Worm (Caenorhabditis elegans) whole organism, late embryonic: Measurements from ENCODE around the gene ZC239.22.
A peak's percentile ranks its signal among the peaks of the same experiment; 100 is the strongest.
"Not testable (repeated sequence)": the region's sequence is repeated elsewhere in the genome, so short reads cannot be mapped to it uniquely, and the experiment has no call there.

Source experiments
- C08G9.2 ChIP-seq: sonication (generic microtip); optimal IDR thresholded peaks from 2 replicates; lab custom pipeline; 2016; ENCODE audit warnings: mild to moderate bottlenecking, missing genetic modification characterization, moderate library complexity, missing compliant biosample characterization
- K02D7.2 ChIP-seq: sonication (generic microtip); optimal IDR thresholded peaks from 2 replicates; lab custom pipeline; 2017; ENCODE audit warnings: mild to moderate bottlenecking, missing genetic modification characterization, missing compliant biosample characterization
- K09A11.1 ChIP-seq: sonication (generic microtip); optimal IDR thresholded peaks from 2 replicates; lab custom pipeline; 2017; ENCODE audit warnings: antibody characterized with exemption, mild to moderate bottlenecking, missing genetic modification characterization, missing compliant biosample characterization; ENCODE audit not compliant: insufficient read depth
- ahr-1 ChIP-seq: sonication (generic microtip); optimal IDR thresholded peaks from 2 replicates; lab custom pipeline; 2016; ENCODE audit warnings: missing genetic modification characterization, missing compliant biosample characterization
- ceh-14 ChIP-seq: sonication (generic microtip); optimal IDR thresholded peaks from 2 replicates; lab custom pipeline; 2016; ENCODE audit warnings: missing genotype, missing genetic modification characterization, missing compliant biosample characterization
- ceh-19 ChIP-seq: fragments of 200-800 bp; sonication (Bioruptor generic); optimal IDR thresholded peaks from 2 replicates; lab custom pipeline; 2018; ENCODE audit warnings: mild to moderate bottlenecking, missing genetic modification characterization, missing compliant biosample characterization
- ceh-22 ChIP-seq: sonication (generic microtip); optimal IDR thresholded peaks from 2 replicates; lab custom pipeline; 2017; ENCODE audit warnings: missing biosample characterization, missing genetic modification characterization
- ceh-31 ChIP-seq: sonication (generic microtip); optimal IDR thresholded peaks from 2 replicates; lab custom pipeline; 2016; ENCODE audit warnings: missing genetic modification characterization, missing compliant biosample characterization
- ceh-6 ChIP-seq: fragments of 200-800 bp; sonication (Bioruptor generic); optimal IDR thresholded peaks from 2 replicates; lab custom pipeline; 2018; ENCODE audit warnings: mild to moderate bottlenecking, missing genetic modification characterization, missing compliant biosample characterization
- ceh-9 ChIP-seq: sonication (generic microtip); optimal IDR thresholded peaks from 2 replicates; lab custom pipeline; 2016; ENCODE audit warnings: mild to moderate bottlenecking, missing genetic modification characterization, inconsistent platforms, missing compliant biosample characterization
- che-1 ChIP-seq: sonication (generic microtip); optimal IDR thresholded peaks from 2 replicates; lab custom pipeline; 2016; ENCODE audit warnings: mild to moderate bottlenecking, missing genetic modification characterization, missing compliant biosample characterization
- dmd-4 ChIP-seq: sonication (generic microtip); optimal IDR thresholded peaks from 2 replicates; lab custom pipeline; 2016; ENCODE audit warnings: borderline replicate concordance, missing genetic modification characterization, missing compliant biosample characterization
- ets-4 ChIP-seq: sonication (generic microtip); optimal IDR thresholded peaks from 2 replicates; lab custom pipeline; 2016; ENCODE audit warnings: missing genetic modification characterization, missing compliant biosample characterization
- fax-1 ChIP-seq: sonication (generic microtip); optimal IDR thresholded peaks from 2 replicates; lab custom pipeline; 2016; ENCODE audit warnings: missing genotype, missing genetic modification characterization, missing compliant biosample characterization
- gmeb-2 ChIP-seq: sonication (generic microtip); optimal IDR thresholded peaks from 2 replicates; lab custom pipeline; 2016; ENCODE audit warnings: missing genetic modification characterization, inconsistent platforms, missing compliant biosample characterization
- hlh-13 ChIP-seq: fragments of 200-800 bp; sonication (Bioruptor generic); optimal IDR thresholded peaks from 2 replicates; lab custom pipeline; 2018; ENCODE audit warnings: mild to moderate bottlenecking, missing genetic modification characterization, missing compliant biosample characterization
- hlh-15 ChIP-seq: sonication (generic microtip); optimal IDR thresholded peaks from 2 replicates; lab custom pipeline; 2016; ENCODE audit warnings: missing genetic modification characterization, missing compliant biosample characterization
- hlh-6 ChIP-seq: sonication (generic microtip); optimal IDR thresholded peaks from 2 replicates; lab custom pipeline; 2016; ENCODE audit warnings: missing genotype, missing genetic modification characterization, missing compliant biosample characterization
- mec-3 ChIP-seq: sonication (generic microtip); optimal IDR thresholded peaks from 2 replicates; lab custom pipeline; 2016; ENCODE audit warnings: borderline replicate concordance, missing genetic modification characterization, missing compliant biosample characterization
- npax-4 ChIP-seq: sonication (generic microtip); optimal IDR thresholded peaks from 2 replicates; lab custom pipeline; 2016; ENCODE audit warnings: missing genetic modification characterization, missing compliant biosample characterization
- odd-2 ChIP-seq: sonication (generic microtip); optimal IDR thresholded peaks from 2 replicates; lab custom pipeline; 2017; ENCODE audit warnings: antibody characterized with exemption, mild to moderate bottlenecking, missing genetic modification characterization, missing compliant biosample characterization
- pha-4 ChIP-seq: fragments of 150-350 bp; optimal IDR thresholded peaks from 2 replicates; lab custom pipeline; 2018; ENCODE audit warnings: missing biosample characterization, missing genetic modification reagents, missing genetic modification characterization
- pqm-1 ChIP-seq: sonication (generic microtip); optimal IDR thresholded peaks from 2 replicates; lab custom pipeline; 2016; ENCODE audit warnings: missing genetic modification characterization, missing compliant biosample characterization
- pros-1 ChIP-seq: fragments of 150-350 bp; optimal IDR thresholded peaks from 2 replicates; lab custom pipeline; 2014; ENCODE audit warnings: missing biosample characterization, missing genetic modification reagents, missing genetic modification characterization
- sdc-2 ChIP-seq: sonication (generic microtip); optimal IDR thresholded peaks from 2 replicates; lab custom pipeline; 2016; ENCODE audit warnings: missing genotype, missing genetic modification characterization, missing compliant biosample characterization
- sox-4 ChIP-seq: sonication (generic microtip); optimal IDR thresholded peaks from 2 replicates; lab custom pipeline; 2017; ENCODE audit warnings: mild to moderate bottlenecking, missing genetic modification characterization, inconsistent platforms, missing compliant biosample characterization
- syd-9 ChIP-seq: sonication (generic microtip); optimal IDR thresholded peaks from 2 replicates; lab custom pipeline; 2016; ENCODE audit warnings: mild to moderate bottlenecking, missing genetic modification characterization, moderate library complexity, missing compliant biosample characterization
- tbx-2 ChIP-seq: sonication (generic microtip); optimal IDR thresholded peaks from 2 replicates; lab custom pipeline; 2016; ENCODE audit warnings: missing genetic modification characterization, missing compliant biosample characterization
- unc-3 ChIP-seq, 2 experiments: fragments of 200-800 bp in 1 of 2; sonication (Bioruptor generic) in 1 of 2; sonication (generic microtip) in 1 of 2; conservative IDR thresholded peaks in 1 of 2; optimal IDR thresholded peaks in 1 of 2; 2 replicates each; pipeline versions ENCODE4 v1.3.6 to Lab custom; 2016 to 2022; ENCODE audit warnings: missing compliant biosample characterization in 2 of 2, missing genetic modification characterization in 2 of 2, missing genetic modification reagents in 1 of 2
- unc-42 ChIP-seq: sonication (generic microtip); optimal IDR thresholded peaks from 2 replicates; lab custom pipeline; 2016; ENCODE audit warnings: missing genotype, missing genetic modification characterization, missing compliant biosample characterization
- ztf-16 ChIP-seq: sonication (generic microtip); optimal IDR thresholded peaks from 2 replicates; lab custom pipeline; 2017; ENCODE audit warnings: missing genetic modification characterization, missing compliant biosample characterization

ZC239.22 gene

DNA sequence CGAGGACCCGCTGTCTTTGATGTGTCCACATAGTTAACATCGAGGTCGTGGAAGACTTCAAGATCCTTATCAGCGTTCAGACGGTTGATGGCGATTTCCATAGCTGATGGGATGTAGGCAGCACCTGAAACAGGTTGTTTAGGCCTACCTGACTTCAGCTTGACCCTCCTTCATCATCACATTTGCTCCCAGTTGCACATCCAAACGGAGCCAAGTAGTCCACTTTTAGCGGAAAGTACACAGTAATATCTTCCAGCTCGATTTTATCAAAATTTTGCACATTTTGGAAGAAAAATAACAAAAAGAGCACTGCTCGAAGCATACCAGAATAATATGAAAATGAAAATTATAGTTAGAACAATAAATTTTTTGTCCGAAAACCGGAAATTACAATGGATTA is 23.7 kb downstream of the ZC239.22 start, which contains the start of gene gcy-15:
TSS of gene gcy-15 (minus strand) at position 101 of the 400 bp plus-strand sequence.
- no peak for TF ChIP-seq mec-3
- no peak for TF ChIP-seq che-1
- TF ChIP-seq sox-4 = no peak
- no peak for TF ChIP-seq ztf-16
- TF ChIP-seq pha-4 = no peak
- no peak for TF ChIP-seq C08G9.2 (tag; lab: Kevin White, UChicago)
- TF ChIP-seq pros-1 (tag; lab: Kevin White, UChicago) = no peak
- no peak for TF ChIP-seq dmd-4 (tag; lab: Kevin White, UChicago)
- TF ChIP-seq K09A11.1 = no peak
- TF ChIP-seq npax-4 (tag; lab: Kevin White, UChicago) = no peak
- TF ChIP-seq syd-9 (tag; lab: Kevin White, UChicago) = no peak

DNA sequence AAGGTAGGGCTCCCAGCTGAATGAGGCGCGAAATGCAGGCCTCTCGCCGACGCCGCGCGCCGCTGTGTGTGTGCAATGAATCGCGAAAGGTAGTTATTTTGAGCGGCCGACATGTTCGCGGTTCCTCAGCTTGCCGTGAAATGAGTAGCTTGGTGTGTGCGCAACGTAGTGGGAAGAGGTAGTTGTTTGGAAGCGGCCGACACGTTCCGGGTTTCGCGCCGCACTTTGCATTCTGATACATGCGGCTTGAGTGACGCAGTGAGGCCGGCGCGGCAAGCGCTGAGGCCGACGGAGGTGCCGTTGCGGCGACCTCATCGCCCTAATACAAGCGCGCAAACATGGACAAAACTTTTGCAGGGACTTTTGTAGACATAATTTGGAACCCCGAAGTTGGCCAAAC is 24.9 kb downstream of the ZC239.22 start:
- no peak for TF ChIP-seq ahr-1 (tag; lab: Kevin White, UChicago)
- TF ChIP-seq hlh-13 = no peak
- no peak for TF ChIP-seq ets-4 (tag; lab: Kevin White, UChicago)
- TF ChIP-seq unc-3 (GFP tag; conservative IDR thresholded peaks at IDR 0.05; lab: Robert Waterston, UW) = no peak
- TF ChIP-seq unc-3 (tag; optimal IDR thresholded peaks at IDR 0.05; lab: Kevin White, UChicago) = no peak
- TF ChIP-seq pros-1 (tag; lab: Kevin White, UChicago) = no peak
- TF ChIP-seq K02D7.2 (tag; lab: Kevin White, UChicago) = no peak
- TF ChIP-seq hlh-15 (tag; lab: Kevin White, UChicago) = no peak
- peak; percentile 13 for TF ChIP-seq mec-3
- TF ChIP-seq, all 69 proteins: peak for 1

DNA sequence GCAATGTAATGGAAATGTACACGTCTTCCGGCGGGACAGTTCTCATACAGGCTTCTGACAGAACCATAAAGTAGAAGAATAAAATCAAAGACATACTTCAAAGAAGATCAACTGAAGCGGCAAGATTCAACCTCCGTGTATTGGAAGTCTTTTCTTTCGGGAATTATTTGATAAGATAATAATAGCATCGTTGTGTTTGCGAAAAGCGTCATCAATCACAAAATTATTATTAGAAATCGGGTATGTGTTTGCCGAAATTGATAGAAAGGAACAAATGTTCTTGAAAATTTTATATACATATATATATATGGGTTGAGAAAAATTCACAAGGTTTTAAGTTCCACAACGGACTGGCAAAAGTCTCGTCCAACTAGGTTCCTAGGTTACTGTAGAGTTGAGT is 29.1 kb downstream of the ZC239.22 start, which contains the start of gene Y27F2A.9:
TSS of gene Y27F2A.9 (minus strand) at position 101 of the 400 bp plus-strand sequence.
- TF ChIP-seq C08G9.2 (tag; lab: Kevin White, UChicago); mec-3; ceh-6 (GFP tag; lab: Kevin White, UChicago): not testable (repeated sequence)
- TF ChIP-seq, all 69 proteins: peak for 0; not testable (repeated sequence) for 69

DNA sequence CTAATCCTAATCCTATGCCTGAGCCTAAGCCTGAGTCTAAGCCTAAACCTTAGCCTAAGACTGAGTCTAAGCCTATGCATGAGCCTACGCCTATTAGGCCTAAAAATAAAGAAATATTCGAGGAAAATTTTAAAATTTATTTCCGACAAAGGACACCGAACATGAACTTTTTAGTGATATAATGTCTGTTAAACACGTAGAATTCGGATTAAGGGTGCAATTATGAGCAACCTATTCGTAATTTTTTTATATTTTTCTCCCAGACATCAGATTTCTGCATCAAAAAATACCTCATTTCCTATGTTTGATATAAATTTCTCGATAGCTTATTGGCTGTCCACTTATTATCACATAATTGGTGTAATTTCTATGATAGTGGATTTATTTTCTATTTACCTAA is 31.6 kb downstream of the ZC239.22 start, which contains the start of gene Y27F2A.11:
TSS of gene Y27F2A.11 (plus strand) at position 301 of the 400 bp plus-strand sequence.
- TF ChIP-seq K02D7.2 (tag; lab: Kevin White, UChicago); sox-4; ceh-22: not testable (repeated sequence)
- TF ChIP-seq, all 69 proteins: peak for 0; not testable (repeated sequence) for 69

DNA sequence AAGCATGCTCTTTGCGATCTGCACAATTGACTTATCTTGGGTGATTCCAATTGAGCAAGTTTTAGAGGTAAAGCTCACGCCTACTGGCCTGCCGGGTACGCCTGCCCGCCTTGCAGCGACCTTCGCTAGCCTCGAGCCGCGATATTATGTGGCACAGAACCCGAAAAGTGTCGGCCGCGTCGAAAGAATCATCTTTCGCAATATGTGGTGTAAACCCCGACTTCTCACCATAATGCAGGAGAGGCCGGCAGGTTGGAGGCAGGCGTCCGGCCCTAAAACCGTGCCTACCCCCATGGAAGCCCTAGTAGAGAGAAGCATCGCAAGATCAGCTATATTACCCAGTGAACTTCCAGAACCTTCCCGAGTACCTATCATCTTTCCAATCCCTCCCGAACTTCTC is 34.8 kb downstream of the ZC239.22 start:
- TF ChIP-seq sdc-2 (tag; lab: Kevin White, UChicago) (no peak), fax-1 (no peak), K02D7.2 (tag; lab: Kevin White, UChicago) (no peak), ceh-9 (tag; lab: Kevin White, UChicago) (no peak), tbx-2 (tag; lab: Kevin White, UChicago) (no peak), ceh-14 (tag; lab: Kevin White, UChicago) (no peak), pqm-1 (tag; lab: Kevin White, UChicago) (no peak), ceh-19 (GFP tag; lab: Kevin White, UChicago) (no peak), ceh-31 (tag; lab: Kevin White, UChicago) (no peak), dmd-4 (tag; lab: Kevin White, UChicago) (no peak), hlh-6 (tag; lab: Kevin White, UChicago) (no peak), unc-42 (tag; lab: Kevin White, UChicago) (no peak), C08G9.2 (tag; lab: Kevin White, UChicago) (no peak)

DNA sequence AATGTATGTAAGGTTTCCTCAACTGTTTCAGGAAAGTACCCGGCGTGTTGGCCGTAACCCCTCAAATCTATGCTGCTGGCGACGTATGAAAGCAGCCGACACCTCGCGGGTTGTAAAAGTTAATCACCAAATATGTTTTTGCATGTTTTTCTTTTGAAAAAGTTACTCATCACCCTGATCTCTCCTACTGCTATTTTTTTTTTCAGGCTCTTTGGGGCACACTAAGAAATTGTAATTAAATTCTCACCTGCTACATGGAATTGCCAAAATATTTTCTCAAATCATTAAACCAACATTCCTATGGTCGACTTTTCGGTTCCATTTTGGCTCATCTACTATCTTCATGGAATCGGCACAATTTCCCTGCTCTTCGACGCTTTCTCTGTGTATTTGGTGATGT is 35.8 kb downstream of the ZC239.22 start, which contains the start of gene sri-78:
TSS of gene sri-78 (plus strand) at position 301 of the 400 bp plus-strand sequence.
- TF ChIP-seq pqm-1, gmeb-2, odd-2 (tag; lab: Kevin White, UChicago): not testable (repeated sequence)
- TF ChIP-seq, all 69 proteins: peak for 0; not testable (repeated sequence) for 69
